Worm (Caenorhabditis elegans) whole organism, L4/young adult: ENCODE measurements around the gene C33D3.4.

Experiments
- W03F9.2 ChIP-seq: fragments of 150-350 bp; optimal IDR thresholded peaks from 2 replicates; lab custom pipeline; 2014; ENCODE audit warnings: missing biosample characterization, missing genetic modification characterization
- dao-5 ChIP-seq: sonication (generic microtip); optimal IDR thresholded peaks from 2 replicates; lab custom pipeline; 2016; ENCODE audit warnings: missing genotype, missing genetic modification characterization, moderate library complexity, missing compliant biosample characterization
- him-1 ChIP-seq: sonication (generic microtip); optimal IDR thresholded peaks from 2 replicates; lab custom pipeline; 2016; ENCODE audit warnings: missing genotype, missing genetic modification reagents, missing genetic modification characterization, missing compliant biosample characterization

C33D3.4 gene

ce11 chrX:10488763-10489162, at the start of gene C33D3.4:
TSS of gene C33D3.4 (plus strand) at chrX:10489063.
- no peak for TF ChIP-seq dao-5 (tag; lab: Kevin White, UChicago)
- TF ChIP-seq W03F9.2 (tag; lab: Kevin White, UChicago): no peak
- TF ChIP-seq him-1: no peak

- TF ChIP-seq W03F9.2 (tag; lab: Kevin White, UChicago): no peak
- no peak for TF ChIP-seq dao-5 (tag; lab: Kevin White, UChicago)
- no peak for TF ChIP-seq him-1
These were observed 48.1 kb upstream of the C33D3.4 start for ce11 chrX:10440781-10441180.

ce11 chrX:10443836-10444235, 45.0 kb upstream of the C33D3.4 start, which contains the start of gene C39B10.3:
TSS of gene C39B10.3 (plus strand) at chrX:10444136.
- no peak for TF ChIP-seq W03F9.2 (tag; lab: Kevin White, UChicago)
- no peak for TF ChIP-seq him-1
- no peak for TF ChIP-seq dao-5 (tag; lab: Kevin White, UChicago)

ce11 chrX:10444705-10445104, 44.2 kb upstream of the C33D3.4 start, which contains the start of gene C39B10.4:
TSS of gene C39B10.4 (plus strand) at chrX:10445005.
- TF ChIP-seq dao-5 (tag; lab: Kevin White, UChicago) (no peak), him-1 (no peak), W03F9.2 (tag; lab: Kevin White, UChicago) (no peak)

ce11 chrX:10446982-10447381, 41.9 kb upstream of the C33D3.4 start, which contains the start of gene C39B10.5:
TSS of gene C39B10.5 (plus strand) at chrX:10447343.
- TF ChIP-seq him-1: no peak
- no peak for TF ChIP-seq dao-5 (tag; lab: Kevin White, UChicago)
- no peak for TF ChIP-seq W03F9.2 (tag; lab: Kevin White, UChicago)

- TF ChIP-seq him-1 (no peak), dao-5 (tag; lab: Kevin White, UChicago) (no peak), W03F9.2 (tag; lab: Kevin White, UChicago) (no peak)
These were observed 34.9 kb upstream of the C33D3.4 start, which contains the start of gene lgc-41 for ce11 chrX:10453960-10454359. TSS of gene lgc-41 (plus strand) at chrX:10454260.

- TF ChIP-seq W03F9.2 (tag; lab: Kevin White, UChicago): no peak
- no peak for TF ChIP-seq dao-5 (tag; lab: Kevin White, UChicago)
- TF ChIP-seq him-1: no peak
These were observed 26.5 kb upstream of the C33D3.4 start for ce11 chrX:10462391-10462790.

- TF ChIP-seq dao-5 (tag; lab: Kevin White, UChicago) (no peak), him-1 (no peak), W03F9.2 (tag; lab: Kevin White, UChicago) (no peak)
These were observed 25.3 kb upstream of the C33D3.4 start, which contains the start of gene C39B10.1 for ce11 chrX:10463542-10463941. TSS of gene C39B10.1 (minus strand) at chrX:10463642.

ce11 chrX:10474998-10475577, 13.8 kb upstream of the C33D3.4 start, which contains the start of gene elt-4:
TSS of gene elt-4 (plus strand) at chrX:10475527.
- TF ChIP-seq W03F9.2 (tag; lab: Kevin White, UChicago) (no peak), him-1 (no peak), dao-5 (tag; lab: Kevin White, UChicago) (no peak)

ce11 chrX:10476573-10476972, 12.3 kb upstream of the C33D3.4 start, which contains the start of gene C39B10.7:
TSS of gene C39B10.7 (plus strand) at chrX:10476873.
- TF ChIP-seq W03F9.2 (tag; lab: Kevin White, UChicago) (no peak), him-1 (no peak), dao-5 (tag; lab: Kevin White, UChicago) (no peak)

- no peak for TF ChIP-seq dao-5 (tag; lab: Kevin White, UChicago)
- TF ChIP-seq W03F9.2 (tag; lab: Kevin White, UChicago): no peak
- no peak for TF ChIP-seq him-1
These were observed 11.5 kb upstream of the C33D3.4 start for ce11 chrX:10477172-10477985.

ce11 chrX:10479108-10479738, 9.6 kb upstream of the C33D3.4 start:
- TF ChIP-seq W03F9.2 (tag; lab: Kevin White, UChicago) (no peak), him-1 (no peak), dao-5 (tag; lab: Kevin White, UChicago) (no peak)

ce11 chrX:10480563-10481290, 8.1 kb upstream of the C33D3.4 start, which contains the start of gene elt-2:
TSS of gene elt-2 (plus strand) at chrX:10481240.
- no peak for TF ChIP-seq W03F9.2 (tag; lab: Kevin White, UChicago)
- TF ChIP-seq him-1: no peak
- TF ChIP-seq dao-5 (tag; lab: Kevin White, UChicago): no peak
